Fruit fly (Drosophila melanogaster) whole organism, pupa: ENCODE measurements around the gene SK.

Source experiments
- CG12605 ChIP-seq: fragments of 200-800 bp; sonication (Bioruptor generic); IDR thresholded peaks from 2 replicates; pipeline ENCODE4 v1.3.6; 2022; ENCODE audit warnings: missing biosample characterization, missing genetic modification characterization
- CG13204 ChIP-seq: fragments of 200-800 bp; sonication (Bioruptor generic); optimal IDR thresholded peaks from 2 replicates; lab custom pipeline; 2018; ENCODE audit warnings: missing biosample characterization, mild to moderate bottlenecking, missing genetic modification characterization, moderate library complexity
- CG8301 ChIP-seq: fragments of 200-800 bp; sonication (Bioruptor generic); optimal IDR thresholded peaks from 2 replicates; lab custom pipeline; 2018; ENCODE audit warnings: missing biosample characterization, mild to moderate bottlenecking, missing genetic modification characterization
- EcR ChIP-seq: fragments of 200-800 bp; sonication (Bioruptor generic); optimal IDR thresholded peaks from 3 replicates; lab custom pipeline; 2019; ENCODE audit warnings: missing biosample characterization, missing genetic modification characterization, mild to moderate bottlenecking, moderate library complexity, missing genetic modification reagents
- Pif1A ChIP-seq: fragments of 200-800 bp; sonication (Bioruptor generic); optimal IDR thresholded peaks from 3 replicates; lab custom pipeline; 2016; ENCODE audit warnings: missing biosample characterization, missing genetic modification characterization
- gl ChIP-seq: fragments of 200-800 bp; sonication (Bioruptor generic); optimal IDR thresholded peaks from 2 replicates; lab custom pipeline; 2018; ENCODE audit warnings: missing biosample characterization, mild to moderate bottlenecking, missing genetic modification characterization

DNA sequence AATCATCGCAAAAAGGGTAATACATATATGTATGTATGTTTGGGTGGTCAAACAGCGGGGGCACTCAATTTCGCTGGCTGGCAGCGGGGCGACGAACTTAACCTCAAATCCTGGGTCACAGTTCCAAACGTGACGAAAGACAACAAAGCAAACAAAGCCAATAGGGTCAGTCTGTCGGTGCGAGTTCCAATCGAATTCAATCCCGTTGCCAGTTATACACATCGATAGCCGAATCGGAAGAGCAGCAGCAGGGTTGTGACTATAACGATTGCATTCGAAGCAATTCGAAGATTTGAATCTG, 82.2 kb downstream of the SK start:
- no peak for TF ChIP-seq CG12605 (GFP tag; lab: Robert Waterston, UW)
- no peak for TF ChIP-seq Pif1A (GFP tag; lab: Kevin White, UChicago)
- no peak for TF ChIP-seq CG13204 (GFP tag; lab: Kevin White, UChicago)
- TF ChIP-seq gl: no peak
- no peak for TF ChIP-seq CG8301 (tag; lab: Kevin White, UChicago)
- TF ChIP-seq EcR (GFP tag; lab: Kevin White, UChicago): peak; percentile 93
